Worm (Caenorhabditis elegans) whole organism, L4/young adult: Measurements from ENCODE around the gene ints-2.

Source experiments
- dao-5 ChIP-seq: sonication (generic microtip); optimal IDR thresholded peaks from 2 replicates; lab custom pipeline; 2016; ENCODE audit warnings: missing genotype, missing genetic modification characterization, moderate library complexity, missing compliant biosample characterization
- him-1 ChIP-seq: sonication (generic microtip); optimal IDR thresholded peaks from 2 replicates; lab custom pipeline; 2016; ENCODE audit warnings: missing genotype, missing genetic modification reagents, missing genetic modification characterization, missing compliant biosample characterization

DNA sequence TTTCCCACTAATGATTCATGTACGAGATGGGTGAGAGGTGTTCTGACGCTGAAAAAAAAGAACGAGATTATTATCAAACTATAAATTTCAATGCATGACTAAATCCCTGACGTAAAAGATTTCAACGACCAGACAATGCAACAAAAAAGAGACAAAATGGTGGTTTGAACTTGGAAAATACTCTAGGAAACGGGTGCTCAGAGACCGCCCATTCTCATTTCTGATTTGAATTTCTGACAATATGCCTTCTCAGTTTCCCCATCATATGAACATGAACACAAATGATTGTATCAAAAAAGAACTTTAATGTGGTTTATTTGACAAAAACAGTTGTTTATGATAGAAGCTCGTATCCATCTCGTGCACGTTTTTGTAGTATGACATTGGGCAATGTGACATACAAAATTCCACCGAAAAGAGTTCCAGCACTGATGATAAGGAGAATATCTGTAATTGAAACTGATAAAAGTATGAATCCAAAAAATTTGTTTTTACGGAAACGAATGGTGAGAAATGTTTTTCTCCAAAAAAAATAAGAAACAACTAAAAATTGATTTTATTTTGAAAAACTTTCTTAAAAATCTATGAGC lies 22.4 kb upstream of the ints-2 start, which contains the start of gene srd-26:
- TF ChIP-seq him-1 (tag; lab: Kevin White, UChicago) (no peak), dao-5 (tag; lab: Kevin White, UChicago) (no peak)
